Fruit fly (Drosophila melanogaster) whole organism, adult: ENCODE results near the gene CG31835.
"Not testable (repeated sequence)": the region's sequence is repeated elsewhere in the genome, so short reads cannot be mapped to it uniquely, and the experiment has no call there.

Source experiments
- cic ChIP-seq: fragments of 200-800 bp; sonication (Bioruptor generic); optimal IDR thresholded peaks from 2 replicates; lab custom pipeline; 2017; ENCODE audit warnings: missing biosample characterization, mild to moderate bottlenecking, missing genetic modification characterization, moderate library complexity
- ovo ChIP-seq: fragments of 200-800 bp; sonication (Bioruptor generic); optimal IDR thresholded peaks from 2 replicates; lab custom pipeline; 2016; ENCODE audit warnings: missing biosample characterization, missing genetic modification characterization
- pad ChIP-seq: fragments of 200-800 bp; sonication (Bioruptor generic); optimal IDR thresholded peaks from 3 replicates; lab custom pipeline; 2017; ENCODE audit warnings: missing biosample characterization, missing genetic modification characterization, mild to moderate bottlenecking, moderate library complexity, missing genetic modification reagents

- TF ChIP-seq ovo (GFP tag; lab: Kevin White, UChicago); cic; pad (GFP tag; lab: Kevin White, UChicago): not testable (repeated sequence)
Observed at dm6 chr2L:14742893-14743292, 7.2 kb downstream of the CG31835 start, which contains the start of gene CG34166.
